Fruit fly (Drosophila melanogaster): ENCODE data around the gene CG10317.

dm6 chr3R:16350400-16350799 lies 19.9 kb downstream of the CG10317 start:
- no peak for TF ChIP-seq HLH106 (tag; optimal IDR thresholded peaks at IDR 0.05)
- TF ChIP-seq Hnf4 (GFP tag; optimal IDR thresholded peaks at IDR 0.05) = no peak
- TF ChIP-seq CrebA (GFP tag; optimal IDR thresholded peaks at IDR 0.05; ENCODE audit: borderline replicate concordance) = no peak
- no peak for TF ChIP-seq h (GFP tag; optimal IDR thresholded peaks at IDR 0.05)
- TF ChIP-seq lola (GFP tag; optimal IDR thresholded peaks at IDR 0.05) = no peak
- no peak for TF ChIP-seq psq (GFP tag; optimal IDR thresholded peaks at IDR 0.05)
- TF ChIP-seq Hr83 (GFP tag; optimal IDR thresholded peaks at IDR 0.05; ENCODE audit: poor library complexity, severe bottlenecking) = no peak
- TF ChIP-seq Myc (optimal IDR thresholded peaks at IDR 0.05) = no peak
- no peak for TF ChIP-seq Hr78 (GFP tag; optimal IDR thresholded peaks at IDR 0.05)
- TF ChIP-seq Jra (GFP tag; optimal IDR thresholded peaks at IDR 0.05) = no peak
- no peak for TF ChIP-seq fru (GFP tag; optimal IDR thresholded peaks at IDR 0.05)
- TF ChIP-seq Dfd (GFP tag; optimal IDR thresholded peaks at IDR 0.05) = no peak
- no peak for TF ChIP-seq OdsH (GFP tag; optimal IDR thresholded peaks at IDR 0.05)

Measured in whole organism, wandering third instar larva.